Worm (Caenorhabditis elegans): ENCODE results near the gene cnc-4.
A peak's percentile ranks its signal among the peaks of the same experiment; 100 is the strongest.

The cnc-4 gene

ce11 chrV:1495752-1496151 lies 48.8 kb downstream of the cnc-4 start:
- no peak for TF ChIP-seq sox-2 (GFP tag; IDR thresholded peaks at IDR 0.05)
- peak; percentile 16 for TF ChIP-seq ceh-48 (tag; optimal IDR thresholded peaks at IDR 0.05)
